Fruit fly (Drosophila melanogaster): ENCODE data around the gene RasGAP1.
A peak's percentile ranks its signal among the peaks of the same experiment; 100 is the strongest.

The RasGAP1 gene

dm6 chr3L:9846577-9847342, 8.3 kb downstream of the RasGAP1 start (continued):
- TF ChIP-seq CG31388 (GFP tag; optimal IDR thresholded peaks at IDR 0.05) (no peak), CG12104 (GFP tag; optimal IDR thresholded peaks at IDR 0.05) (no peak), CG14860 (GFP tag; IDR thresholded peaks at IDR 0.05; ENCODE audit: partially characterized antibody) (0 out of 3 replicates have a peak, but pooled peaks have one; percentile 26), Max (GFP tag; optimal IDR thresholded peaks at IDR 0.05) (no peak), CG17568 (GFP tag; optimal IDR thresholded peaks at IDR 0.05) (no peak), Dbx (GFP tag; IDR thresholded peaks at IDR 0.05) (peak; percentile 37; the same call in 1 of the 3 replicates), Sox100B (GFP tag; optimal IDR thresholded peaks at IDR 0.05) (no peak), CG11456 (GFP tag; IDR thresholded peaks at IDR 0.05) (no peak), CG2712 (tag; optimal IDR thresholded peaks at IDR 0.05) (no peak), nerfin-1 (tag; optimal IDR thresholded peaks at IDR 0.05) (no peak), dimm (GFP tag; IDR thresholded peaks at IDR 0.05) (no peak), nom (GFP tag; optimal IDR thresholded peaks at IDR 0.05) (peak; percentile 16), tna (GFP tag; IDR thresholded peaks at IDR 0.05; ENCODE audit: partially characterized antibody) (peak; percentile 74; the same call in 1 of the 2 replicates), CrebB (tag; optimal IDR thresholded peaks at IDR 0.05) (no peak), CG10321 (GFP tag; IDR thresholded peaks at IDR 0.05) (no peak), shn (GFP tag; optimal IDR thresholded peaks at IDR 0.05) (no peak), CG10979 (tag; optimal IDR thresholded peaks at IDR 0.05) (no peak), gsb (GFP tag; IDR thresholded peaks at IDR 0.05) (no peak), Nf-YA (GFP tag; IDR thresholded peaks at IDR 0.05) (no peak), ci (GFP tag; IDR thresholded peaks at IDR 0.05) (0 out of 3 replicates have a peak, but pooled peaks have one; percentile 49), CG31224 (GFP tag; IDR thresholded peaks at IDR 0.05) (no peak), amos (GFP tag; IDR thresholded peaks at IDR 0.05; ENCODE audit: partially characterized antibody) (0 out of 2 replicates have a peak, but pooled peaks have one; percentile 35), Ets65A (GFP tag) (no peak), CG15479 (GFP tag; optimal IDR thresholded peaks at IDR 0.05) (no peak), CG6765 (GFP tag; optimal IDR thresholded peaks at IDR 0.05) (no peak), E2f2 (GFP tag; IDR thresholded peaks at IDR 0.05) (no peak), tio (GFP tag; optimal IDR thresholded peaks at IDR 0.05) (no peak), CG4854 (GFP tag; optimal IDR thresholded peaks at IDR 0.05) (no peak), Dip2 (GFP tag; IDR thresholded peaks at IDR 0.05) (no peak), Atf-2 (GFP tag; optimal IDR thresholded peaks at IDR 0.05) (no peak), CG18619 (GFP tag; optimal IDR thresholded peaks at IDR 0.05) (no peak), zfh1 (GFP tag; IDR thresholded peaks at IDR 0.05) (no peak), CG5245 (GFP tag; optimal IDR thresholded peaks at IDR 0.05) (no peak), NFAT (GFP tag; IDR thresholded peaks at IDR 0.05) (no peak), Awh (GFP tag; IDR thresholded peaks at IDR 0.05) (no peak), fd64A (GFP tag; optimal IDR thresholded peaks at IDR 0.05) (no peak), br (optimal IDR thresholded peaks at IDR 0.05) (no peak), sug (tag; optimal IDR thresholded peaks at IDR 0.05) (peak; percentile 32), Spps (tag; optimal IDR thresholded peaks at IDR 0.05) (no peak), hb (GFP tag; IDR thresholded peaks at IDR 0.05; ENCODE audit: partially characterized antibody) (peak; percentile 63; the same call in 1 of the 3 replicates), ranshi (GFP tag; IDR thresholded peaks at IDR 0.05) (no peak), Rfx (GFP tag; IDR thresholded peaks at IDR 0.05) (peak; percentile 23; the same call in 1 of the 2 replicates), stwl (tag; optimal IDR thresholded peaks at IDR 0.05) (no peak), Bgb (GFP tag; IDR thresholded peaks at IDR 0.05; ENCODE audit: partially characterized antibody) (0 out of 2 replicates have a peak, but pooled peaks have one; percentile 20), CG8089 (GFP tag; optimal IDR thresholded peaks at IDR 0.05) (no peak), Usf (GFP tag; optimal IDR thresholded peaks at IDR 0.05) (no peak), CG12155 (GFP tag; optimal IDR thresholded peaks at IDR 0.05) (no peak), CG30020 (tag; optimal IDR thresholded peaks at IDR 0.05) (no peak), CG12299 (tag; optimal IDR thresholded peaks at IDR 0.05) (no peak), Hr39 (optimal IDR thresholded peaks at IDR 0.05) (no peak), CG17361 (GFP tag; IDR thresholded peaks at IDR 0.05) (no peak)

All from whole organism, embryonic.